Worm (Caenorhabditis elegans): Measurements from ENCODE around the gene shpk-1.

DNA sequence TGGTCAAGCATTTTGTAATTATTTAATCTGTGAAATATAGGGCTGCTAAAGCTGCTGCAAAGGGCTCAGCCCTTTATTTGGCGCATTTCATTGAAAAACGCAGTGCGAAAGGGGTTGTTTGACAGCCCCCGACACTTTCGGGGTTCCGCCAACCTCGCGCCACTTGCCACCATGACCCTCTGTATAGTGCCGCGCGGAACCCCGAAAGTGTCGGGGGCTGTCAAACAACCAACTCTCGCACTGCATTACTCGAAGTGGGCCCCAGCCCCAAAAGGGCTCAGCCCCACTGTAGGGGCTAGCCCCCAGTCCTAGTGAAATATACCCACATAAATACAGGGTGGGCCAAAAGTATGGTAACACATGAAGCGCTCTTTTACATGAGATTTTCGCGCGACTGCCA is 7.6 kb upstream of the shpk-1 start:
- no peak for TF ChIP-seq hlh-26 (GFP tag; conservative IDR thresholded peaks at IDR 0.05)
- no peak for TF ChIP-seq rec-8 (tag; optimal IDR thresholded peaks at IDR 0.05)
- no peak for TF ChIP-seq C17E4.6 (GFP tag; IDR thresholded peaks at IDR 0.05)
- no peak for TF ChIP-seq lsy-27 (tag; optimal IDR thresholded peaks at IDR 0.05; ENCODE audit: borderline replicate concordance, insufficient read depth)
- TF ChIP-seq nfya-1 (tag; optimal IDR thresholded peaks at IDR 0.05; ENCODE audit: borderline replicate concordance, insufficient read depth) = no peak
- no peak for TF ChIP-seq lin-40 (tag; optimal IDR thresholded peaks at IDR 0.05)
- no peak for TF ChIP-seq ztf-26 (tag; optimal IDR thresholded peaks at IDR 0.05)
- no peak for TF ChIP-seq hmg-20 (GFP tag; IDR thresholded peaks at IDR 0.05)
- TF ChIP-seq egl-18 (GFP tag; IDR thresholded peaks at IDR 0.05) = no peak
- TF ChIP-seq hmg-1.2 (GFP tag; IDR thresholded peaks at IDR 0.05) = no peak
- TF ChIP-seq lsl-1 (GFP tag; optimal IDR thresholded peaks at IDR 0.05) = no peak

Data from whole organism, young adult.